Worm (Caenorhabditis elegans) whole organism, young adult: ENCODE measurements around the gene ran-1.
A peak's percentile ranks its signal among the peaks of the same experiment; 100 is the strongest.

Experiments used
- B0336.3 ChIP-seq: fragments of 200-800 bp; sonication (Bioruptor generic); IDR thresholded peaks from 2 replicates; pipeline ENCODE4 v1.3.6; 2022; ENCODE audit warnings: missing genetic modification characterization, missing compliant biosample characterization
- C06A6.2 ChIP-seq: fragments of 200-800 bp; sonication (Bioruptor generic); conservative IDR thresholded peaks from 2 replicates; pipeline ENCODE4 v1.3.6; 2022; ENCODE audit warnings: missing genetic modification characterization, missing compliant biosample characterization
- F33H1.4 ChIP-seq: fragments of 200-800 bp; sonication (Bioruptor generic); IDR thresholded peaks from 2 replicates; pipeline ENCODE4 v1.3.6; 2022; ENCODE audit warnings: missing genetic modification reagents, missing genetic modification characterization, missing compliant biosample characterization
- K11D2.4 ChIP-seq: fragments of 200-800 bp; sonication (Bioruptor generic); IDR thresholded peaks from 2 replicates; pipeline ENCODE4 v1.3.6; 2022; ENCODE audit warnings: missing genetic modification reagents, missing genetic modification characterization, missing compliant biosample characterization
- K12H6.12 ChIP-seq: fragments of 200-800 bp; sonication (Bioruptor generic); optimal IDR thresholded peaks from 2 replicates; lab custom pipeline; 2018; ENCODE audit warnings: mild to moderate bottlenecking, missing genetic modification characterization, missing compliant biosample characterization
- T26A5.8 ChIP-seq: sonication (generic microtip); optimal IDR thresholded peaks from 2 replicates; lab custom pipeline; 2016; ENCODE audit warnings: missing genetic modification characterization, missing compliant biosample characterization
- Y53F4B.3 ChIP-seq: fragments of 200-800 bp; sonication (Bioruptor generic); IDR thresholded peaks from 2 replicates; pipeline ENCODE4 v1.3.6; 2022; ENCODE audit warnings: missing genetic modification reagents, missing genetic modification characterization, missing compliant biosample characterization
- akir-1 ChIP-seq: fragments of 200-800 bp; sonication (Bioruptor generic); optimal IDR thresholded peaks from 2 replicates; lab custom pipeline; 2018; ENCODE audit warnings: mild to moderate bottlenecking, missing genetic modification characterization, moderate library complexity, missing compliant biosample characterization
- ama-1 ChIP-seq, 3 experiments: fragments of 150-350 bp in 1 of 3; sonication (generic microtip) in 2 of 3; optimal IDR thresholded peaks; 2 replicates each; lab custom pipeline; 2014 to 2018; ENCODE audit warnings: missing biosample characterization in 2 of 3, missing genetic modification characterization in 2 of 3, missing genetic modification reagents in 2 of 3
- atf-7 ChIP-seq: sonication (generic microtip); optimal IDR thresholded peaks from 2 replicates; lab custom pipeline; 2017; ENCODE audit warnings: mild to moderate bottlenecking, missing genetic modification characterization, missing compliant biosample characterization
- athp-1 ChIP-seq: sonication (generic microtip); optimal IDR thresholded peaks from 2 replicates; lab custom pipeline; 2017; ENCODE audit warnings: mild to moderate bottlenecking, missing genetic modification characterization, missing compliant biosample characterization
- attf-5 ChIP-seq: fragments of 200-800 bp; sonication (Bioruptor generic); optimal IDR thresholded peaks from 2 replicates; lab custom pipeline; 2018; ENCODE audit warnings: mild to moderate bottlenecking, missing genetic modification characterization, missing compliant biosample characterization
- attf-6 ChIP-seq: fragments of 200-800 bp; sonication (Bioruptor generic); IDR thresholded peaks from 2 replicates; pipeline ENCODE4 v1.3.6; 2022; ENCODE audit warnings: missing genetic modification reagents, missing genetic modification characterization, missing compliant biosample characterization
- bed-2 ChIP-seq: fragments of 200-800 bp; sonication (Bioruptor generic); IDR thresholded peaks from 2 replicates; pipeline ENCODE4 v1.3.6; 2022; ENCODE audit warnings: missing genetic modification reagents, missing genetic modification characterization, missing compliant biosample characterization
- ccch-3 ChIP-seq: fragments of 200-800 bp; sonication (Bioruptor generic); optimal IDR thresholded peaks from 2 replicates; lab custom pipeline; 2018; ENCODE audit warnings: mild to moderate bottlenecking, missing genetic modification characterization, missing compliant biosample characterization
- die-1 ChIP-seq: sonication (generic microtip); optimal IDR thresholded peaks from 2 replicates; lab custom pipeline; 2016; ENCODE audit warnings: missing genotype, mild to moderate bottlenecking, missing genetic modification characterization, missing compliant biosample characterization
- dox-1 ChIP-seq: fragments of 200-800 bp; sonication (Bioruptor generic); IDR thresholded peaks from 2 replicates; pipeline ENCODE4 v1.3.6; 2022; ENCODE audit warnings: missing genetic modification reagents, missing genetic modification characterization, missing compliant biosample characterization
- dpl-1 ChIP-seq: fragments of 150-350 bp; optimal IDR thresholded peaks from 2 replicates; lab custom pipeline; 2014; ENCODE audit warnings: missing biosample characterization, missing genetic modification reagents, missing genetic modification characterization
- egl-44 ChIP-seq: fragments of 200-800 bp; sonication (Bioruptor generic); IDR thresholded peaks from 2 replicates; pipeline ENCODE4 v1.3.6; 2022; ENCODE audit warnings: missing genetic modification reagents, missing genetic modification characterization, missing compliant biosample characterization
- fkh-3 ChIP-seq: sonication (generic microtip); optimal IDR thresholded peaks from 2 replicates; lab custom pipeline; 2016; ENCODE audit warnings: mild to moderate bottlenecking, missing genetic modification characterization, missing compliant biosample characterization
- him-1 ChIP-seq: sonication (generic microtip); optimal IDR thresholded peaks from 2 replicates; lab custom pipeline; 2016; ENCODE audit warnings: missing genotype, missing genetic modification reagents, missing genetic modification characterization, missing compliant biosample characterization
- hlh-26 ChIP-seq: fragments of 200-800 bp; sonication (Bioruptor generic); conservative IDR thresholded peaks from 2 replicates; pipeline ENCODE4 v1.3.6; 2022; ENCODE audit warnings: missing genetic modification reagents, missing genetic modification characterization, missing compliant biosample characterization
- hsf-1 ChIP-seq: fragments of 200-800 bp; sonication (Bioruptor generic); IDR thresholded peaks from 2 replicates; pipeline ENCODE4 v1.3.6; 2022; ENCODE audit warnings: missing genetic modification reagents, missing genetic modification characterization, missing compliant biosample characterization
- lag-1 ChIP-seq: fragments of 200-800 bp; sonication (Bioruptor generic); IDR thresholded peaks from 2 replicates; pipeline ENCODE4 v1.3.6; 2022; ENCODE audit warnings: missing genetic modification reagents, missing genetic modification characterization, missing compliant biosample characterization
- lin-26 ChIP-seq: fragments of 200-800 bp; sonication (Bioruptor generic); IDR thresholded peaks from 2 replicates; pipeline ENCODE4 v1.3.6; 2022; ENCODE audit warnings: missing genetic modification reagents, missing genetic modification characterization, missing compliant biosample characterization
- lin-35 ChIP-seq, 3 experiments: fragments of 150-350 bp in 2 of 3; sonication (generic microtip) in 1 of 3; optimal IDR thresholded peaks; 2 replicates each; lab custom pipeline; 2014 to 2018; ENCODE audit warnings: missing biosample characterization in 3 of 3, missing genetic modification characterization in 3 of 3, missing genetic modification reagents in 3 of 3
- lin-54 ChIP-seq: fragments of 200-800 bp; sonication (Bioruptor generic); optimal IDR thresholded peaks from 2 replicates; lab custom pipeline; 2018; ENCODE audit warnings: mild to moderate bottlenecking, missing genetic modification characterization, missing compliant biosample characterization
- lsl-1 ChIP-seq: fragments of 200-800 bp; sonication (Bioruptor generic); optimal IDR thresholded peaks from 2 replicates; lab custom pipeline; 2018; ENCODE audit warnings: mild to moderate bottlenecking, missing genetic modification characterization, moderate library complexity, missing compliant biosample characterization
- lsy-27 ChIP-seq: sonication (generic microtip); optimal IDR thresholded peaks from 2 replicates; lab custom pipeline; 2017; ENCODE audit warnings: missing genetic modification characterization, mild to moderate bottlenecking, missing compliant biosample characterization, antibody characterized with exemption, missing genotype, borderline replicate concordance; ENCODE audit not compliant: insufficient read depth
- madf-6 ChIP-seq: fragments of 200-800 bp; sonication (Bioruptor generic); IDR thresholded peaks from 2 replicates; pipeline ENCODE4 v1.3.6; 2022; ENCODE audit warnings: missing genetic modification reagents, missing genetic modification characterization, missing compliant biosample characterization
- madf-8 ChIP-seq: fragments of 200-800 bp; sonication (Bioruptor generic); conservative IDR thresholded peaks from 2 replicates; pipeline ENCODE4 v1.3.6; 2022; ENCODE audit warnings: missing genetic modification reagents, missing genetic modification characterization, missing compliant biosample characterization
- mxl-1 ChIP-seq: sonication (generic microtip); optimal IDR thresholded peaks from 2 replicates; lab custom pipeline; 2016; ENCODE audit warnings: missing genetic modification characterization, missing compliant biosample characterization
- nfyb-1 ChIP-seq: fragments of 200-800 bp; sonication (Bioruptor generic); IDR thresholded peaks from 2 replicates; pipeline ENCODE4 v1.3.6; 2022; ENCODE audit warnings: missing genetic modification reagents, missing genetic modification characterization, missing compliant biosample characterization
- nhr-179 ChIP-seq: sonication (generic microtip); optimal IDR thresholded peaks from 2 replicates; lab custom pipeline; 2016; ENCODE audit warnings: mild to moderate bottlenecking, missing genetic modification characterization, missing compliant biosample characterization
- nhr-27 ChIP-seq: fragments of 200-800 bp; sonication (Bioruptor generic); optimal IDR thresholded peaks from 2 replicates; lab custom pipeline; 2018; ENCODE audit warnings: mild to moderate bottlenecking, missing genetic modification characterization, moderate library complexity, missing compliant biosample characterization
- pha-4 ChIP-seq: fragments of 150-350 bp; sonication (generic microtip); optimal IDR thresholded peaks from 2 replicates; lab custom pipeline; 2014; ENCODE audit warnings: missing biosample characterization, missing genetic modification reagents, missing genetic modification characterization
- rcor-1 ChIP-seq: fragments of 200-800 bp; sonication (Bioruptor generic); IDR thresholded peaks from 2 replicates; pipeline ENCODE4 v1.3.6; 2022; ENCODE audit warnings: missing genetic modification reagents, missing genetic modification characterization, missing compliant biosample characterization
- sdz-38 ChIP-seq: sonication (generic microtip); optimal IDR thresholded peaks from 2 replicates; lab custom pipeline; 2016; ENCODE audit warnings: missing genotype, missing genetic modification characterization, missing compliant biosample characterization
- snpc-1.1 ChIP-seq: sonication (generic microtip); optimal IDR thresholded peaks from 2 replicates; lab custom pipeline; 2017; ENCODE audit warnings: missing genetic modification characterization, mild to moderate bottlenecking, missing compliant biosample characterization, antibody characterized with exemption, moderate library complexity, missing genotype, missing genetic modification reagents; ENCODE audit not compliant: insufficient read depth
- snpc-3.4 ChIP-seq: sonication (generic microtip); optimal IDR thresholded peaks from 2 replicates; lab custom pipeline; 2017; ENCODE audit warnings: missing genetic modification characterization, mild to moderate bottlenecking, missing compliant biosample characterization, antibody characterized with exemption, moderate library complexity, missing genotype, missing genetic modification reagents
- snpc-4 ChIP-seq, 5 experiments: fragments of 150-350 bp in 1 of 5; sonication (generic microtip) in 4 of 5; optimal IDR thresholded peaks; 2 replicates each; lab custom pipeline; 2014 to 2018; ENCODE audit warnings: missing genetic modification characterization in 5 of 5, missing biosample characterization in 3 of 5, antibody characterized with exemption in 2 of 5, mild to moderate bottlenecking in 2 of 5, missing compliant biosample characterization in 2 of 5, missing genotype in 2 of 5, moderate library complexity in 2 of 5, missing genetic modification reagents in 1 of 5
- somi-1 ChIP-seq: fragments of 200-800 bp; sonication (Bioruptor generic); optimal IDR thresholded peaks from 2 replicates; lab custom pipeline; 2018; ENCODE audit warnings: mild to moderate bottlenecking, missing genetic modification characterization, missing compliant biosample characterization
- tbx-9 ChIP-seq: sonication (generic microtip); optimal IDR thresholded peaks from 2 replicates; lab custom pipeline; 2016; ENCODE audit warnings: borderline replicate concordance, missing genetic modification characterization, inconsistent platforms, missing compliant biosample characterization
- unc-62 ChIP-seq: fragments of 150-350 bp; optimal IDR thresholded peaks from 2 replicates; lab custom pipeline; 2014; ENCODE audit warnings: missing biosample characterization, missing genetic modification reagents, missing genetic modification characterization
- xnd-1 ChIP-seq: sonication (generic microtip); optimal IDR thresholded peaks from 2 replicates; lab custom pipeline; 2016; ENCODE audit warnings: missing genotype, missing genetic modification reagents, missing genetic modification characterization, missing compliant biosample characterization
- zfh-2 ChIP-seq: fragments of 200-800 bp; sonication (Bioruptor generic); conservative IDR thresholded peaks from 2 replicates; pipeline ENCODE4 v1.3.6; 2022; ENCODE audit warnings: missing genetic modification reagents, missing genetic modification characterization, missing compliant biosample characterization
- ztf-3 ChIP-seq: fragments of 200-800 bp; sonication (Bioruptor generic); optimal IDR thresholded peaks from 2 replicates; lab custom pipeline; 2018; ENCODE audit warnings: mild to moderate bottlenecking, missing genetic modification characterization, missing compliant biosample characterization
- ztf-6 ChIP-seq: fragments of 200-800 bp; sonication (Bioruptor generic); IDR thresholded peaks from 2 replicates; pipeline ENCODE4 v1.3.6; 2022; ENCODE audit warnings: missing genetic modification reagents, missing genetic modification characterization, missing compliant biosample characterization

ran-1 gene

DNA sequence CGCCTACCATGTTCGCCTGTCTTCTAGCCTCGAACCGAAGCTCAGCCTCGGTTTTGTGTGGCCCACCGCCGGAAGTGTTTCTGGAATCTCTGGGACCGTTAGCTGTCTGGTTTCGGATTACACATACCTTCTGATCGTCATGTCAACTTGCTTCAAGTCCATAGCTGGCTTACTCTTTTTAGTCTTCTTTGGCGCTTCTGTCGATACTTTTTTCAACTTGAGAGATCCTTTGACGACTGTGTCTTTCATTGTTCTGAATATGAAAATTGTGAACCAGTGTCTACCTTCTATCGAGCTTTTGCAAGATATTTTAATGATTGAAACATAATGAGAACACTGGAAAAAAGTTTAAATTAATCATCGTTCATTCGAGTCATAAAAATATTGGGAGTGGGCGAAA is 7.0 kb downstream of the ran-1 start, which contains the start of gene K01G5.8 (continued):
- TF ChIP-seq attf-5 (no peak), fkh-3 (tag; lab: Kevin White, UChicago) (no peak), K12H6.12 (tag; lab: Kevin White, UChicago) (no peak), hsf-1 (GFP tag; lab: Robert Waterston, UW) (peak; percentile 66), ztf-3 (GFP tag; lab: Kevin White, UChicago) (no peak), B0336.3 (GFP tag; lab: Robert Waterston, UW) (peak; percentile 26; the same call in 1 of the 2 replicates), ccch-3 (GFP tag; lab: Kevin White, UChicago) (no peak), nhr-27 (tag; lab: Kevin White, UChicago) (peak; percentile 14), ztf-6 (GFP tag; lab: Robert Waterston, UW) (no peak), nhr-179 (tag; lab: Kevin White, UChicago) (no peak), bed-2 (no peak), hlh-26 (GFP tag; lab: Robert Waterston, UW) (no peak), ama-1 (optimal IDR thresholded peaks at IDR 0.05; lab: Kevin White, UChicago) (peak; percentile 60), ama-1 (GFP tag; optimal IDR thresholded peaks at IDR 0.05; lab: Kevin White, UChicago) (peak in 1 of 2 experiments; percentile 10), F33H1.4 (peak; percentile 28; the same call in 1 of the 2 replicates), zfh-2 (GFP tag; lab: Robert Waterston, UW) (no peak), atf-7 (tag; lab: Kevin White, UChicago) (no peak), rcor-1 (0 out of 2 replicates have a peak, but pooled peaks have one; percentile 29), lin-26 (GFP tag; lab: Robert Waterston, UW) (peak; percentile 41; the same call in 1 of the 2 replicates), die-1 (tag; lab: Kevin White, UChicago) (no peak), pha-4 (no peak), C06A6.2 (GFP tag; lab: Robert Waterston, UW) (no peak), madf-6 (GFP tag; lab: Robert Waterston, UW) (peak; percentile 67), lin-54 (GFP tag; lab: Kevin White, UChicago) (peak; percentile 39), attf-6 (no peak), sdz-38 (no peak), lsy-27 (tag; lab: Kevin White, UChicago) (no peak), egl-44 (no peak)

DNA sequence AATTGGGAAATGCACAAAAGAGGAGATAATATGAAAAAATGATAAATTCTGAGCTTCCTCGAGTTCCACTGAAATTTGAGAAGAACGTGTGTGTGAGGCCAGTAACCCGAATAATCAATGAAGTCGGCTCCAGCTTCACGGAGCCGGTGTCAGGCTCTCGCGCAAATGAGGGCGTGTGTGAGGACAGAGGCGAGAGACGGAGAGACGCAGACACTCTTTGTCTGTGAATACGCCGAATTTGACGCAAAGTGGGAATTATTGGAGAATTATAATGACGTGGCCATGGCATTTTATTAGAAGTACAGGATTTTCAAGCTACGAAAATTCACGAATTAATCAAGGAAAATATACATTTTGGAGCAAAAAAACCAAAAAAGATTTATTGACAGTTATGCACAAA is 7.6 kb downstream of the ran-1 start:
- TF ChIP-seq Y53F4B.3, result no peak
- TF ChIP-seq snpc-1.1, result no peak
- no peak for TF ChIP-seq K11D2.4 (GFP tag; lab: Robert Waterston, UW)
- TF ChIP-seq him-1 (tag; lab: Kevin White, UChicago), result no peak
- no peak for TF ChIP-seq snpc-3.4 (tag; lab: Kevin White, UChicago)
- TF ChIP-seq unc-62 (GFP tag; lab: Kevin White, UChicago), result no peak
- no peak for TF ChIP-seq ama-1 (optimal IDR thresholded peaks at IDR 0.05; lab: Kevin White, UChicago)
- peak in 1 of 2 experiments; percentile 7 for TF ChIP-seq ama-1 (GFP tag; optimal IDR thresholded peaks at IDR 0.05; lab: Kevin White, UChicago)
- TF ChIP-seq nfyb-1 (GFP tag; lab: Robert Waterston, UW), result peak; percentile 39; the same call in 1 of the 2 replicates
- no peak for TF ChIP-seq athp-1 (tag; lab: Kevin White, UChicago)
- TF ChIP-seq dox-1 (GFP tag; lab: Robert Waterston, UW), result peak; percentile 51; the same call in 1 of the 2 replicates
- TF ChIP-seq akir-1 (GFP tag; lab: Kevin White, UChicago), result no peak
- TF ChIP-seq lag-1 (GFP tag; lab: Robert Waterston, UW), result no peak
- no peak for TF ChIP-seq dpl-1 (GFP tag; lab: Kevin White, UChicago)
- TF ChIP-seq mxl-1 (tag; lab: Kevin White, UChicago), result no peak
- TF ChIP-seq xnd-1 (tag; lab: Kevin White, UChicago), result no peak
- no peak for TF ChIP-seq lsl-1 (GFP tag; lab: Kevin White, UChicago)
- TF ChIP-seq T26A5.8 (tag; lab: Kevin White, UChicago), result no peak
- TF ChIP-seq snpc-4 (GFP tag; optimal IDR thresholded peaks at IDR 0.05; lab: Kevin White, UChicago), result no peak
- TF ChIP-seq snpc-4 (tag; optimal IDR thresholded peaks at IDR 0.05; lab: Kevin White, UChicago), result peak in 1 of 4 experiments; percentile 14
- TF ChIP-seq somi-1 (GFP tag; lab: Kevin White, UChicago), result no peak
- no peak for TF ChIP-seq tbx-9
- TF ChIP-seq madf-8 (GFP tag; lab: Robert Waterston, UW), result no peak
- peak in 1 of 3 experiments; percentile 34 for TF ChIP-seq lin-35 (GFP tag; optimal IDR thresholded peaks at IDR 0.05; lab: Kevin White, UChicago)
